Fruit fly (Drosophila melanogaster): ENCODE data around the gene CG16986.

dm6 chr3L:2584119-2584805 lies 15.9 kb upstream of the CG16986 start:
- no peak for TF ChIP-seq h (optimal IDR thresholded peaks at IDR 0.05)
- TF ChIP-seq psq (optimal IDR thresholded peaks at IDR 0.05) = no peak
- no peak for TF ChIP-seq ttk (optimal IDR thresholded peaks at IDR 0.05)
- no peak for TF ChIP-seq Myc (optimal IDR thresholded peaks at IDR 0.05)
- TF ChIP-seq insv (optimal IDR thresholded peaks at IDR 0.05) = no peak
- TF ChIP-seq Sin3A (optimal IDR thresholded peaks at IDR 0.05) = no peak
